Worm (Caenorhabditis elegans) whole organism, late embryonic: ENCODE measurements around the gene str-83.

Experiments used
- C38D4.7 ChIP-seq: fragments of 200-800 bp; sonication (Bioruptor generic); optimal IDR thresholded peaks from 2 replicates; lab custom pipeline; 2018; ENCODE audit warnings: mild to moderate bottlenecking, missing genetic modification characterization, moderate library complexity, missing compliant biosample characterization
- F13H6.1 ChIP-seq: sonication (generic microtip); optimal IDR thresholded peaks from 2 replicates; lab custom pipeline; 2016; ENCODE audit warnings: missing genetic modification characterization, missing compliant biosample characterization
- Y22D7AL.16 ChIP-seq: sonication (generic microtip); optimal IDR thresholded peaks from 2 replicates; lab custom pipeline; 2016; ENCODE audit warnings: missing genetic modification characterization, missing compliant biosample characterization
- ahr-1 ChIP-seq: sonication (generic microtip); optimal IDR thresholded peaks from 2 replicates; lab custom pipeline; 2016; ENCODE audit warnings: missing genetic modification characterization, missing compliant biosample characterization
- ama-1 ChIP-seq: fragments of 150-350 bp; optimal IDR thresholded peaks from 2 replicates; lab custom pipeline; 2014
- ceh-14 ChIP-seq: sonication (generic microtip); optimal IDR thresholded peaks from 2 replicates; lab custom pipeline; 2016; ENCODE audit warnings: missing genotype, missing genetic modification characterization, missing compliant biosample characterization
- ceh-18 ChIP-seq: sonication (generic microtip); optimal IDR thresholded peaks from 2 replicates; lab custom pipeline; 2016; ENCODE audit warnings: missing genetic modification characterization, missing compliant biosample characterization
- ceh-19 ChIP-seq: fragments of 200-800 bp; sonication (Bioruptor generic); optimal IDR thresholded peaks from 2 replicates; lab custom pipeline; 2018; ENCODE audit warnings: mild to moderate bottlenecking, missing genetic modification characterization, missing compliant biosample characterization
- ceh-45 ChIP-seq: fragments of 200-800 bp; sonication (Bioruptor generic); IDR thresholded peaks from 2 replicates; pipeline ENCODE4 v1.3.6; 2022; ENCODE audit warnings: missing genetic modification reagents, missing genetic modification characterization, missing compliant biosample characterization
- ceh-9 ChIP-seq: sonication (generic microtip); optimal IDR thresholded peaks from 2 replicates; lab custom pipeline; 2016; ENCODE audit warnings: mild to moderate bottlenecking, missing genetic modification characterization, inconsistent platforms, missing compliant biosample characterization
- che-1 ChIP-seq: sonication (generic microtip); optimal IDR thresholded peaks from 2 replicates; lab custom pipeline; 2016; ENCODE audit warnings: mild to moderate bottlenecking, missing genetic modification characterization, missing compliant biosample characterization
- dmd-4 ChIP-seq: sonication (generic microtip); optimal IDR thresholded peaks from 2 replicates; lab custom pipeline; 2016; ENCODE audit warnings: borderline replicate concordance, missing genetic modification characterization, missing compliant biosample characterization
- elt-4 ChIP-seq: sonication (generic microtip); optimal IDR thresholded peaks from 2 replicates; lab custom pipeline; 2016; ENCODE audit warnings: missing genetic modification characterization, missing compliant biosample characterization
- ets-4 ChIP-seq: sonication (generic microtip); optimal IDR thresholded peaks from 2 replicates; lab custom pipeline; 2016; ENCODE audit warnings: missing genetic modification characterization, missing compliant biosample characterization
- eyg-1 ChIP-seq: sonication (generic microtip); optimal IDR thresholded peaks from 2 replicates; lab custom pipeline; 2016; ENCODE audit warnings: missing genotype, missing genetic modification characterization, missing compliant biosample characterization
- fax-1 ChIP-seq: sonication (generic microtip); optimal IDR thresholded peaks from 2 replicates; lab custom pipeline; 2016; ENCODE audit warnings: missing genotype, missing genetic modification characterization, missing compliant biosample characterization
- gmeb-2 ChIP-seq: sonication (generic microtip); optimal IDR thresholded peaks from 2 replicates; lab custom pipeline; 2016; ENCODE audit warnings: missing genetic modification characterization, inconsistent platforms, missing compliant biosample characterization
- hlh-13 ChIP-seq: fragments of 200-800 bp; sonication (Bioruptor generic); optimal IDR thresholded peaks from 2 replicates; lab custom pipeline; 2018; ENCODE audit warnings: mild to moderate bottlenecking, missing genetic modification characterization, missing compliant biosample characterization
- hlh-15 ChIP-seq: sonication (generic microtip); optimal IDR thresholded peaks from 2 replicates; lab custom pipeline; 2016; ENCODE audit warnings: missing genetic modification characterization, missing compliant biosample characterization
- hlh-30 ChIP-seq: sonication (generic microtip); optimal IDR thresholded peaks from 2 replicates; lab custom pipeline; 2017; ENCODE audit warnings: antibody characterized with exemption, missing genetic modification characterization, missing compliant biosample characterization; ENCODE audit not compliant: insufficient read depth
- hlh-6 ChIP-seq: sonication (generic microtip); optimal IDR thresholded peaks from 2 replicates; lab custom pipeline; 2016; ENCODE audit warnings: missing genotype, missing genetic modification characterization, missing compliant biosample characterization
- lin-11 ChIP-seq: fragments of 200-800 bp; sonication (Bioruptor generic); optimal IDR thresholded peaks from 2 replicates; lab custom pipeline; 2018; ENCODE audit warnings: mild to moderate bottlenecking, missing genetic modification characterization, missing compliant biosample characterization
- nfya-1 ChIP-seq: sonication (generic microtip); optimal IDR thresholded peaks from 2 replicates; lab custom pipeline; 2017; ENCODE audit warnings: missing genetic modification characterization, mild to moderate bottlenecking, missing compliant biosample characterization, antibody characterized with exemption, moderate library complexity
- nhr-232 ChIP-seq: sonication (generic microtip); optimal IDR thresholded peaks from 2 replicates; lab custom pipeline; 2016; ENCODE audit warnings: missing genetic modification characterization, missing compliant biosample characterization
- odd-2 ChIP-seq: sonication (generic microtip); optimal IDR thresholded peaks from 2 replicates; lab custom pipeline; 2017; ENCODE audit warnings: antibody characterized with exemption, mild to moderate bottlenecking, missing genetic modification characterization, missing compliant biosample characterization
- pag-3 ChIP-seq: sonication (generic microtip); optimal IDR thresholded peaks from 2 replicates; lab custom pipeline; 2016; ENCODE audit warnings: missing compliant biosample characterization, missing genetic modification characterization, borderline replicate concordance
- pax-1 ChIP-seq: fragments of 150-350 bp; optimal IDR thresholded peaks from 2 replicates; lab custom pipeline; 2014; ENCODE audit warnings: missing biosample characterization, missing genetic modification characterization
- pha-4 ChIP-seq: fragments of 150-350 bp; optimal IDR thresholded peaks from 2 replicates; lab custom pipeline; 2018; ENCODE audit warnings: missing biosample characterization, missing genetic modification reagents, missing genetic modification characterization
- sdc-2 ChIP-seq: sonication (generic microtip); optimal IDR thresholded peaks from 2 replicates; lab custom pipeline; 2016; ENCODE audit warnings: missing genotype, missing genetic modification characterization, missing compliant biosample characterization
- sox-2 ChIP-seq: fragments of 200-800 bp; sonication (Bioruptor generic); IDR thresholded peaks from 2 replicates; pipeline ENCODE4 v1.3.6; 2022; ENCODE audit warnings: missing genetic modification reagents, missing genetic modification characterization, missing compliant biosample characterization
- syd-9 ChIP-seq: sonication (generic microtip); optimal IDR thresholded peaks from 2 replicates; lab custom pipeline; 2016; ENCODE audit warnings: mild to moderate bottlenecking, missing genetic modification characterization, moderate library complexity, missing compliant biosample characterization
- ttx-3 ChIP-seq: sonication (generic microtip); optimal IDR thresholded peaks from 2 replicates; lab custom pipeline; 2016; ENCODE audit warnings: missing genetic modification reagents, missing genetic modification characterization, missing compliant biosample characterization
- unc-3 ChIP-seq, 2 experiments: fragments of 200-800 bp in 1 of 2; sonication (Bioruptor generic) in 1 of 2; sonication (generic microtip) in 1 of 2; conservative IDR thresholded peaks in 1 of 2; optimal IDR thresholded peaks in 1 of 2; 2 replicates each; pipeline versions ENCODE4 v1.3.6 to Lab custom; 2016 to 2022; ENCODE audit warnings: missing compliant biosample characterization in 2 of 2, missing genetic modification characterization in 2 of 2, missing genetic modification reagents in 1 of 2
- unc-42 ChIP-seq: sonication (generic microtip); optimal IDR thresholded peaks from 2 replicates; lab custom pipeline; 2016; ENCODE audit warnings: missing genotype, missing genetic modification characterization, missing compliant biosample characterization
- unc-86 ChIP-seq: sonication (generic microtip); optimal IDR thresholded peaks from 2 replicates; lab custom pipeline; 2016; ENCODE audit warnings: missing genetic modification characterization, missing compliant biosample characterization
- ztf-16 ChIP-seq: sonication (generic microtip); optimal IDR thresholded peaks from 2 replicates; lab custom pipeline; 2017; ENCODE audit warnings: missing genetic modification characterization, missing compliant biosample characterization

str-83 gene

ce11 chrV:3987616-3988015 lies 10.6 kb downstream of the str-83 start, which contains the start of gene nlp-28:
TSS of gene nlp-28 (plus strand) at chrV:3987900.
- TF ChIP-seq sox-2 (GFP tag; lab: Robert Waterston, UW): no peak
- TF ChIP-seq dmd-4 (tag; lab: Kevin White, UChicago): no peak
- no peak for TF ChIP-seq lin-11 (tag; lab: Kevin White, UChicago)
- no peak for TF ChIP-seq che-1
- no peak for TF ChIP-seq unc-86
- TF ChIP-seq F13H6.1 (tag; lab: Kevin White, UChicago): no peak
- TF ChIP-seq Y22D7AL.16 (tag; lab: Kevin White, UChicago): no peak
- TF ChIP-seq unc-42 (tag; lab: Kevin White, UChicago): no peak
- no peak for TF ChIP-seq pax-1
- TF ChIP-seq eyg-1 (tag; lab: Kevin White, UChicago): no peak
- TF ChIP-seq ama-1 (lab: Kevin White, UChicago): no peak
- TF ChIP-seq ceh-14 (tag; lab: Kevin White, UChicago): no peak
- TF ChIP-seq ahr-1 (tag; lab: Kevin White, UChicago): no peak

- TF ChIP-seq ceh-9 (tag; lab: Kevin White, UChicago) (no peak), nhr-232 (tag; lab: Kevin White, UChicago) (no peak), ceh-45 (GFP tag; lab: Robert Waterston, UW) (no peak), hlh-13 (GFP tag; lab: Kevin White, UChicago) (no peak), gmeb-2 (tag; lab: Kevin White, UChicago) (no peak), ahr-1 (tag; lab: Kevin White, UChicago) (no peak), hlh-15 (tag; lab: Kevin White, UChicago) (no peak), pag-3 (tag; lab: Kevin White, UChicago) (no peak)
These were observed 12.0 kb downstream of the str-83 start, which contains the start of gene nlp-27 for ce11 chrV:3989070-3989469. TSS of gene nlp-27 (plus strand) at chrV:3989378.

ce11 chrV:3992334-3992733 lies 15.3 kb downstream of the str-83 start:
- TF ChIP-seq ahr-1 (tag; lab: Kevin White, UChicago): no peak
- TF ChIP-seq sdc-2: no peak
- TF ChIP-seq elt-4 (tag; lab: Kevin White, UChicago): no peak
- TF ChIP-seq fax-1 (tag; lab: Kevin White, UChicago): no peak
- TF ChIP-seq ets-4 (tag; lab: Kevin White, UChicago): no peak
- no peak for TF ChIP-seq pha-4
- TF ChIP-seq nfya-1 (tag; lab: Kevin White, UChicago): no peak
- no peak for TF ChIP-seq ztf-16 (tag; lab: Kevin White, UChicago)
- no peak for TF ChIP-seq ceh-19 (GFP tag; lab: Kevin White, UChicago)
- no peak for TF ChIP-seq gmeb-2 (tag; lab: Kevin White, UChicago)
- TF ChIP-seq C38D4.7 (GFP tag; lab: Kevin White, UChicago): no peak

- TF ChIP-seq hlh-30 (no peak), sdc-2 (no peak), hlh-6 (tag; lab: Kevin White, UChicago) (no peak), nhr-232 (tag; lab: Kevin White, UChicago) (no peak), ceh-18 (tag; lab: Kevin White, UChicago) (no peak)
These were observed 17.0 kb downstream of the str-83 start, which contains the start of gene K09D9.9 for ce11 chrV:3994048-3994447. TSS of gene K09D9.9 (minus strand) at chrV:3994148.

- no peak for TF ChIP-seq gmeb-2 (tag; lab: Kevin White, UChicago)
- no peak for TF ChIP-seq pag-3 (tag; lab: Kevin White, UChicago)
- no peak for TF ChIP-seq syd-9 (tag; lab: Kevin White, UChicago)
- no peak for TF ChIP-seq unc-86
- no peak for TF ChIP-seq ttx-3 (tag; lab: Kevin White, UChicago)
- no peak for TF ChIP-seq pha-4
- no peak for TF ChIP-seq odd-2 (tag; lab: Kevin White, UChicago)
- TF ChIP-seq unc-3 (GFP tag; conservative IDR thresholded peaks at IDR 0.05; lab: Robert Waterston, UW): no peak
- no peak for TF ChIP-seq unc-3 (tag; optimal IDR thresholded peaks at IDR 0.05; lab: Kevin White, UChicago)
These were observed 18.8 kb downstream of the str-83 start, which contains the start of gene srx-62 for ce11 chrV:3995838-3996237. TSS of gene srx-62 (minus strand) at chrV:3995938.
